Worm (Caenorhabditis elegans) whole organism, L4/young adult: ENCODE measurements around the gene clr-1.

Source experiments
- W03F9.2 ChIP-seq: fragments of 150-350 bp; optimal IDR thresholded peaks from 2 replicates; lab custom pipeline; 2014; ENCODE audit warnings: missing biosample characterization, missing genetic modification characterization
- dao-5 ChIP-seq: sonication (generic microtip); optimal IDR thresholded peaks from 2 replicates; lab custom pipeline; 2016; ENCODE audit warnings: missing genotype, missing genetic modification characterization, moderate library complexity, missing compliant biosample characterization
- him-1 ChIP-seq: sonication (generic microtip); optimal IDR thresholded peaks from 2 replicates; lab custom pipeline; 2016; ENCODE audit warnings: missing genotype, missing genetic modification reagents, missing genetic modification characterization, missing compliant biosample characterization

- TF ChIP-seq W03F9.2 (tag; lab: Kevin White, UChicago) (no peak), him-1 (no peak), dao-5 (no peak)
Observed at ce11 chrII:5481982-5482381, 15.8 kb downstream of the clr-1 start, which contains the start of gene cal-8.
